Fruit fly (Drosophila melanogaster): ENCODE data around the gene Cpr72Ec.

The Cpr72Ec gene

DNA sequence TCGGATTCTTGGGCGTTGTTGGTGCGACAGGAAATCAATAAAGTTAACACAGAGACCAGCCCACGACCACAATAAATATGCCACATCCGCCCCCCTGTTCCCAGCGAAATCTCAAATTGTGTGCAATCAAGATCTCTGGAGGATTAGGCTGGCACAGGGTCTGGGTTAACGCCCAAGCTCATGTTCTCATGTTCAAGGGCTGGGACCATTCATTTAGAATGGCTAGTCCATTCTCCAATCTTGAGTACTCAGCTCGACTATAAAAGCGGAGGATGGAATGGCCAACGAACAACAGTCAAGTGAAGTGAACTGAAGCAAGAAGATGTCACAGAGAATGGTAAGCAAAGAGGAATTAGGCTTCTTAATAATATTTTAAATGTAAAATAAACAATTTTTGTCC lies 34.1 kb downstream of the Cpr72Ec start, which contains the start of gene CG13056:
TSS of gene CG13056 (plus strand) at position 301 of the 400 bp plus-strand sequence.
- TF ChIP-seq ap (GFP tag; IDR thresholded peaks at IDR 0.05) (no peak), CG15479 (GFP tag; optimal IDR thresholded peaks at IDR 0.05) (no peak), Ravus (GFP tag; IDR thresholded peaks at IDR 0.05) (no peak), CG12659 (GFP tag; optimal IDR thresholded peaks at IDR 0.05) (no peak), CrebB (tag; optimal IDR thresholded peaks at IDR 0.05) (no peak), Adf1 (GFP tag; IDR thresholded peaks at IDR 0.05) (no peak), CG16813 (GFP tag; IDR thresholded peaks at IDR 0.05; ENCODE audit: partially characterized antibody) (no peak), Ets65A (GFP tag) (no peak)

DNA sequence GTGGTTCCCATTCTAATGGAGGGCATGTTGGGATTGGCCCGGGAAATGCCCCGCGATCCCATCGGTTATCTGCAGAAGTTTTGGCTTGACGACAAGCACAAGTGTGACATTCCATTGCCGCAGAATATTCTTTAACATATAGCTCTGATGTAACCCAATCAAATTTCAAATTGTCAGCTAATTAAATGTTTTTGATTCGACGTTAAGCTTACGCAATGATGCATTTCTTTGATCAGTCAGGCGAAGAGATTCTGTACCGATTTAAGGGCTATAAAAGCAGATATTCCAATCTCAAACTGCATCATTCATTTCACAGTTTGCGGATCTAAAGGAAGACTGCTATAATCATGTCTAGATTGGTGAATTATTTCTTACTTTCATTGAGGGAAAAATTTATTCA lies 35.5 kb downstream of the Cpr72Ec start, which contains the start of gene retinin:
TSS of gene retinin (plus strand) at position 301 of the 400 bp plus-strand sequence.
- TF ChIP-seq wdn (GFP tag; IDR thresholded peaks at IDR 0.05) (no peak), CG8359 (GFP tag; optimal IDR thresholded peaks at IDR 0.05; ENCODE audit: borderline replicate concordance) (no peak), ac (GFP tag; optimal IDR thresholded peaks at IDR 0.05) (no peak), Eip74EF (GFP tag; optimal IDR thresholded peaks at IDR 0.05) (no peak), Lpt (GFP tag; optimal IDR thresholded peaks at IDR 0.05) (no peak), tll (GFP tag; optimal IDR thresholded peaks at IDR 0.05) (no peak)

dm6 chr3L:16330740-16331139 lies 36.4 kb downstream of the Cpr72Ec start, which contains the start of gene CG33060:
Gene CG33060, plus strand, starts transcription at chr3L:16331040.
- no peak for TF ChIP-seq dpn (GFP tag; optimal IDR thresholded peaks at IDR 0.05)
- no peak for TF ChIP-seq Camta (GFP tag; optimal IDR thresholded peaks at IDR 0.05)
- no peak for TF ChIP-seq Oli (tag; optimal IDR thresholded peaks at IDR 0.05)
- TF ChIP-seq z (GFP tag; IDR thresholded peaks at IDR 0.05) = no peak
- TF ChIP-seq gcm2 (GFP tag; optimal IDR thresholded peaks at IDR 0.05) = no peak
- no peak for TF ChIP-seq ro (GFP tag; IDR thresholded peaks at IDR 0.05)
- no peak for TF ChIP-seq CG17186 (GFP tag; optimal IDR thresholded peaks at IDR 0.05)
- TF ChIP-seq Poxn (GFP tag; IDR thresholded peaks at IDR 0.05) = no peak
- no peak for TF ChIP-seq CG12769 (tag; optimal IDR thresholded peaks at IDR 0.05)
- TF ChIP-seq CG12236 (GFP tag; optimal IDR thresholded peaks at IDR 0.05) = no peak
- no peak for TF ChIP-seq sr (GFP tag; IDR thresholded peaks at IDR 0.05)

- no peak for TF ChIP-seq lmd (GFP tag; IDR thresholded peaks at IDR 0.05)
- TF ChIP-seq CG13424 (tag; optimal IDR thresholded peaks at IDR 0.05) = no peak
- no peak for TF ChIP-seq Drgx (GFP tag; IDR thresholded peaks at IDR 0.05)
- TF ChIP-seq repo (GFP tag; optimal IDR thresholded peaks at IDR 0.05) = no peak
- TF ChIP-seq CG16779 (GFP tag; IDR thresholded peaks at IDR 0.05) = no peak
- no peak for TF ChIP-seq Xbp1 (GFP tag; optimal IDR thresholded peaks at IDR 0.05)
- no peak for TF ChIP-seq Sox102F (GFP tag; optimal IDR thresholded peaks at IDR 0.05)
- TF ChIP-seq sob (GFP tag; IDR thresholded peaks at IDR 0.05) = no peak
- no peak for TF ChIP-seq BtbVII (GFP tag; optimal IDR thresholded peaks at IDR 0.05)
- no peak for TF ChIP-seq gfzf (GFP tag; optimal IDR thresholded peaks at IDR 0.05)
Observed at dm6 chr3L:16329495-16329894, 37.6 kb downstream of the Cpr72Ec start, which contains the start of gene CG33061. Gene CG33061, plus strand, starts transcription at chr3L:16329795.
